Fruit fly (Drosophila melanogaster): ENCODE measurements around the gene MED15.

- TF ChIP-seq psq (GFP tag; optimal IDR thresholded peaks at IDR 0.05) (peak; percentile 70), CrebA (GFP tag; optimal IDR thresholded peaks at IDR 0.05; ENCODE audit: borderline replicate concordance) (no peak), Hr78 (GFP tag; optimal IDR thresholded peaks at IDR 0.05) (no peak), Hr83 (GFP tag; optimal IDR thresholded peaks at IDR 0.05; ENCODE audit: poor library complexity, severe bottlenecking) (no peak), pan (optimal IDR thresholded peaks at IDR 0.05) (no peak), Dfd (GFP tag; optimal IDR thresholded peaks at IDR 0.05) (no peak), fru (GFP tag; optimal IDR thresholded peaks at IDR 0.05) (peak; percentile 66), dsf (GFP tag; optimal IDR thresholded peaks at IDR 0.05; ENCODE audit: borderline replicate concordance) (peak; percentile 16), usp (GFP tag; optimal IDR thresholded peaks at IDR 0.05) (no peak), h (GFP tag; optimal IDR thresholded peaks at IDR 0.05) (peak; percentile 87)
Measured at dm6 chr2L:512028-512427, 39.2 kb downstream of the MED15 start.
